Fruit fly (Drosophila melanogaster) whole organism, pupa: ENCODE data around the gene CG33669.
A peak's percentile ranks its signal among the peaks of the same experiment; 100 is the strongest.
"Not testable (repeated sequence)": the region's sequence is repeated elsewhere in the genome, so short reads cannot be mapped to it uniquely, and the experiment has no call there.

Experiments
- CG10348 ChIP-seq: fragments of 200-800 bp; sonication (Bioruptor generic); IDR thresholded peaks from 2 replicates; pipeline ENCODE4 v1.3.6; 2022; ENCODE audit warnings: missing biosample characterization, missing genetic modification characterization
- CG12605 ChIP-seq: fragments of 200-800 bp; sonication (Bioruptor generic); IDR thresholded peaks from 2 replicates; pipeline ENCODE4 v1.3.6; 2022; ENCODE audit warnings: missing biosample characterization, missing genetic modification characterization
- CG13204 ChIP-seq: fragments of 200-800 bp; sonication (Bioruptor generic); optimal IDR thresholded peaks from 2 replicates; lab custom pipeline; 2018; ENCODE audit warnings: missing biosample characterization, mild to moderate bottlenecking, missing genetic modification characterization, moderate library complexity
- CG14655 ChIP-seq: fragments of 200-800 bp; sonication (Bioruptor generic); optimal IDR thresholded peaks from 3 replicates; lab custom pipeline; 2017; ENCODE audit warnings: mild to moderate bottlenecking, missing biosample characterization, missing genetic modification reagents, missing genetic modification characterization
- CG15710 ChIP-seq: fragments of 200-800 bp; sonication (Bioruptor generic); optimal IDR thresholded peaks from 2 replicates; lab custom pipeline; 2018; ENCODE audit warnings: missing biosample characterization, mild to moderate bottlenecking, missing genetic modification characterization, moderate library complexity
- CG17806 ChIP-seq: fragments of 200-800 bp; sonication (Bioruptor generic); optimal IDR thresholded peaks from 2 replicates; lab custom pipeline; 2018; ENCODE audit warnings: missing biosample characterization, mild to moderate bottlenecking, missing genetic modification characterization, moderate library complexity
- CG32121 ChIP-seq: fragments of 200-800 bp; sonication (Bioruptor generic); IDR thresholded peaks from 2 replicates; pipeline ENCODE4 v1.3.6; 2022; ENCODE audit warnings: missing biosample characterization, missing genetic modification characterization
- CG34367 ChIP-seq: fragments of 200-800 bp; sonication (Bioruptor generic); optimal IDR thresholded peaks from 2 replicates; lab custom pipeline; 2018; ENCODE audit warnings: missing biosample characterization, mild to moderate bottlenecking, missing genetic modification characterization
- CG4496 ChIP-seq: fragments of 200-800 bp; sonication (Bioruptor generic); IDR thresholded peaks from 3 replicates; pipeline ENCODE4 v1.3.6; 2022; ENCODE audit warnings: missing biosample characterization, missing genetic modification characterization
- CG8159 ChIP-seq: fragments of 200-800 bp; sonication (Bioruptor generic); optimal IDR thresholded peaks from 3 replicates; lab custom pipeline; 2018; ENCODE audit warnings: missing biosample characterization, mild to moderate bottlenecking, missing genetic modification characterization, moderate library complexity
- CG8301 ChIP-seq: fragments of 200-800 bp; sonication (Bioruptor generic); optimal IDR thresholded peaks from 2 replicates; lab custom pipeline; 2018; ENCODE audit warnings: missing biosample characterization, mild to moderate bottlenecking, missing genetic modification characterization
- CG9948 ChIP-seq: fragments of 200-800 bp; sonication (Bioruptor generic); optimal IDR thresholded peaks from 2 replicates; lab custom pipeline; 2018; ENCODE audit warnings: missing biosample characterization, mild to moderate bottlenecking, missing genetic modification characterization, moderate library complexity
- D1 ChIP-seq: fragments of 200-800 bp; sonication (Bioruptor generic); optimal IDR thresholded peaks from 2 replicates; lab custom pipeline; 2018; ENCODE audit warnings: missing biosample characterization, mild to moderate bottlenecking, missing genetic modification characterization, moderate library complexity
- EcR ChIP-seq: fragments of 200-800 bp; sonication (Bioruptor generic); optimal IDR thresholded peaks from 3 replicates; lab custom pipeline; 2019; ENCODE audit warnings: missing biosample characterization, missing genetic modification characterization, mild to moderate bottlenecking, moderate library complexity, missing genetic modification reagents
- Ets98B ChIP-seq: fragments of 200-800 bp; sonication (Bioruptor generic); IDR thresholded peaks from 2 replicates; pipeline ENCODE4 v1.3.6; 2022; ENCODE audit warnings: missing biosample characterization, missing genetic modification characterization
- Pif1A ChIP-seq: fragments of 200-800 bp; sonication (Bioruptor generic); optimal IDR thresholded peaks from 3 replicates; lab custom pipeline; 2016; ENCODE audit warnings: missing biosample characterization, missing genetic modification characterization
- Pif1B ChIP-seq: fragments of 200-800 bp; sonication (Bioruptor generic); optimal IDR thresholded peaks from 3 replicates; lab custom pipeline; 2016; ENCODE audit warnings: missing biosample characterization, missing genetic modification characterization
- Snoo ChIP-seq: fragments of 200-800 bp; sonication (Bioruptor generic); optimal IDR thresholded peaks from 3 replicates; lab custom pipeline; 2017; ENCODE audit warnings: missing biosample characterization, mild to moderate bottlenecking, missing genetic modification characterization, inconsistent platforms
- fd96Ca ChIP-seq: fragments of 200-800 bp; sonication (Bioruptor generic); IDR thresholded peaks from 3 replicates; pipeline ENCODE4 v1.3.6; 2022; ENCODE audit warnings: missing biosample characterization, missing genetic modification characterization
- gl ChIP-seq: fragments of 200-800 bp; sonication (Bioruptor generic); optimal IDR thresholded peaks from 2 replicates; lab custom pipeline; 2018; ENCODE audit warnings: missing biosample characterization, mild to moderate bottlenecking, missing genetic modification characterization
- rn ChIP-seq: fragments of 200-800 bp; sonication (Bioruptor generic); IDR thresholded peaks from 2 replicates; pipeline ENCODE4 v1.3.6; 2022; ENCODE audit warnings: missing biosample characterization, missing genetic modification characterization

Gene CG33669

dm6 chrX:6400000-6400399, at the start of gene CG33669:
TSS of gene CG33669 (minus strand) at chrX:6400100.
- not testable (repeated sequence) for TF ChIP-seq Ets98B (GFP tag; lab: Robert Waterston, UW); Snoo (tag; lab: Kevin White, UChicago); CG10348 (GFP tag; lab: Robert Waterston, UW)
- TF ChIP-seq, all 21 proteins: peak for 0; not testable (repeated sequence) for 21

- no peak for TF ChIP-seq D1 (tag; lab: Kevin White, UChicago)
- peak; percentile 48 for TF ChIP-seq Ets98B (GFP tag; lab: Robert Waterston, UW)
- no peak for TF ChIP-seq CG13204 (GFP tag; lab: Kevin White, UChicago)
- peak; percentile 34 for TF ChIP-seq CG8159
- TF ChIP-seq EcR (GFP tag; lab: Kevin White, UChicago): no peak
- 0 out of 2 replicates have a peak, but pooled peaks have one; percentile 16 for TF ChIP-seq CG32121 (GFP tag; lab: Robert Waterston, UW)
- no peak for TF ChIP-seq Pif1A (GFP tag; lab: Kevin White, UChicago)
- TF ChIP-seq CG17806 (tag; lab: Kevin White, UChicago): peak; percentile 30
- peak; percentile 25 for TF ChIP-seq CG15710 (tag; lab: Kevin White, UChicago)
- peak; percentile 32; the same call in 1 of the 2 replicates for TF ChIP-seq CG12605 (GFP tag; lab: Robert Waterston, UW)
- no peak for TF ChIP-seq Pif1B (GFP tag; lab: Kevin White, UChicago)
- no peak for TF ChIP-seq Snoo (tag; lab: Kevin White, UChicago)
- TF ChIP-seq CG4496: peak; percentile 70
- TF ChIP-seq CG10348 (GFP tag; lab: Robert Waterston, UW): no peak
- TF ChIP-seq gl (tag; lab: Kevin White, UChicago): no peak
- TF ChIP-seq CG9948 (tag; lab: Kevin White, UChicago): no peak
- peak; percentile 9 for TF ChIP-seq CG8301 (tag; lab: Kevin White, UChicago)
- peak; percentile 43; the same call in 1 of the 3 replicates for TF ChIP-seq fd96Ca (GFP tag; lab: Robert Waterston, UW)
- TF ChIP-seq rn: no peak
- TF ChIP-seq CG34367: no peak
- peak; percentile 45 for TF ChIP-seq CG14655 (GFP tag; lab: Kevin White, UChicago)
- TF ChIP-seq, all 21 proteins: peak for 10
Measured at dm6 chrX:6439495-6439894, 39.6 kb upstream of the CG33669 start.

dm6 chrX:6419334-6419733, 19.4 kb upstream of the CG33669 start, which contains the start of gene CG33668:
TSS of gene CG33668 (minus strand) at chrX:6419434.
- not testable (repeated sequence) for TF ChIP-seq CG8301, D1, Snoo (tag; lab: Kevin White, UChicago)

dm6 chrX:6383920-6384319, 16.0 kb downstream of the CG33669 start, which contains the start of gene CG33664:
TSS of gene CG33664 (plus strand) at chrX:6384220.
- TF ChIP-seq CG10348 (GFP tag; lab: Robert Waterston, UW); CG8159; CG32121 (GFP tag; lab: Robert Waterston, UW): not testable (repeated sequence)

- TF ChIP-seq CG8159 (peak; percentile 12), CG4496 (no peak)
Measured at dm6 chrX:6376748-6377147, 23.2 kb downstream of the CG33669 start.

dm6 chrX:6375636-6376035, 24.3 kb downstream of the CG33669 start:
- TF ChIP-seq CG8159 (peak; percentile 14), fd96Ca (GFP tag; lab: Robert Waterston, UW) (peak; percentile 30; the same call in 1 of the 3 replicates), CG12605 (GFP tag; lab: Robert Waterston, UW) (no peak)
- TF ChIP-seq, all 21 proteins: peak for 2

dm6 chrX:6372769-6373197, 27.1 kb downstream of the CG33669 start, which contains the start of gene PpV:
TSS of gene PpV (minus strand) at chrX:6372915.
- TF ChIP-seq Pif1A (GFP tag; lab: Kevin White, UChicago) (no peak), CG15710 (tag; lab: Kevin White, UChicago) (peak; percentile 32), CG34367 (peak; percentile 13)

dm6 chrX:6366357-6366691, 33.6 kb downstream of the CG33669 start:
- TF ChIP-seq gl (tag; lab: Kevin White, UChicago): peak; percentile 51
- peak; percentile 67 for TF ChIP-seq CG9948 (tag; lab: Kevin White, UChicago)
- TF ChIP-seq Ets98B (GFP tag; lab: Robert Waterston, UW): peak; percentile 98
- TF ChIP-seq CG14655 (GFP tag; lab: Kevin White, UChicago): peak; percentile 86
- peak; percentile 90 for TF ChIP-seq Snoo (tag; lab: Kevin White, UChicago)
- TF ChIP-seq EcR (GFP tag; lab: Kevin White, UChicago): no peak
- peak; percentile 71 for TF ChIP-seq CG34367
- TF ChIP-seq rn: peak; percentile 88
- TF ChIP-seq CG32121 (GFP tag; lab: Robert Waterston, UW): peak; percentile 97
- peak; percentile 97 for TF ChIP-seq fd96Ca (GFP tag; lab: Robert Waterston, UW)
- TF ChIP-seq Pif1B (GFP tag; lab: Kevin White, UChicago): peak; percentile 81
- TF ChIP-seq CG12605 (GFP tag; lab: Robert Waterston, UW): peak; percentile 92
- TF ChIP-seq CG17806 (tag; lab: Kevin White, UChicago): peak; percentile 69
- no peak for TF ChIP-seq CG13204 (GFP tag; lab: Kevin White, UChicago)
- TF ChIP-seq Pif1A (GFP tag; lab: Kevin White, UChicago): peak; percentile 85
- no peak for TF ChIP-seq D1 (tag; lab: Kevin White, UChicago)
- TF ChIP-seq CG4496: peak; percentile 98
- TF ChIP-seq CG8159: peak; percentile 65
- peak; percentile 88 for TF ChIP-seq CG8301 (tag; lab: Kevin White, UChicago)
- TF ChIP-seq CG15710 (tag; lab: Kevin White, UChicago): peak; percentile 79
- TF ChIP-seq CG10348 (GFP tag; lab: Robert Waterston, UW): peak; percentile 80
